Worm (Caenorhabditis elegans): ENCODE data around the gene srx-116.

DNA sequence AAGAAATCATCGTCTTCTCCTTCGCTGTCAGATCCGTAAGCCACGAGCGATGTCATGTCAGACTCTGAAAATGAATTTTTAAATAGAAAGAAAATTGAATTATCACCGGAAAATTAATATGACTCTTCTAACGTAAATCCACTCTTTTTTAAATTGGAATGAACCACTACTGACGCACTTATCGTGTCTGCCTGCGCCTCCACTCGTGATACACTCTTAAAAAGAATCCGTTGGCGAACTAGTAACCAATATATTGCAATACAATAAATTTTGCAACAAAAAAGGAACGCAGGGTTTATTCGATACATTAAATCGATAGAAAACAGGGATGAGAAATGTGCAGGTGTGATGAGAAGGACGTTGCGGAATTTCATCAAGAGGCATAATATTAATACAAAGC lies 11.3 kb upstream of the srx-116 start, which contains the start of gene ccch-3:
- TF ChIP-seq blmp-1 (tag; optimal IDR thresholded peaks at IDR 0.05; ENCODE audit: insufficient read depth) (no peak), ztf-11 (tag; optimal IDR thresholded peaks at IDR 0.05) (no peak), Y55F3AM.14 (GFP tag; optimal IDR thresholded peaks at IDR 0.05) (no peak), lin-39 (tag; optimal IDR thresholded peaks at IDR 0.05) (no peak), fos-1 (tag; optimal IDR thresholded peaks at IDR 0.05) (peak; percentile 24), aly-2 (tag; optimal IDR thresholded peaks at IDR 0.05) (no peak), snpc-4 (tag; optimal IDR thresholded peaks at IDR 0.05) (peak; percentile 51), mdl-1 (tag; optimal IDR thresholded peaks at IDR 0.05) (no peak), nhr-77 (tag; optimal IDR thresholded peaks at IDR 0.05) (no peak), ZK546.5 (tag; optimal IDR thresholded peaks at IDR 0.05) (no peak)

All from whole organism, L2 larva.